In the genomic region with DNA sequence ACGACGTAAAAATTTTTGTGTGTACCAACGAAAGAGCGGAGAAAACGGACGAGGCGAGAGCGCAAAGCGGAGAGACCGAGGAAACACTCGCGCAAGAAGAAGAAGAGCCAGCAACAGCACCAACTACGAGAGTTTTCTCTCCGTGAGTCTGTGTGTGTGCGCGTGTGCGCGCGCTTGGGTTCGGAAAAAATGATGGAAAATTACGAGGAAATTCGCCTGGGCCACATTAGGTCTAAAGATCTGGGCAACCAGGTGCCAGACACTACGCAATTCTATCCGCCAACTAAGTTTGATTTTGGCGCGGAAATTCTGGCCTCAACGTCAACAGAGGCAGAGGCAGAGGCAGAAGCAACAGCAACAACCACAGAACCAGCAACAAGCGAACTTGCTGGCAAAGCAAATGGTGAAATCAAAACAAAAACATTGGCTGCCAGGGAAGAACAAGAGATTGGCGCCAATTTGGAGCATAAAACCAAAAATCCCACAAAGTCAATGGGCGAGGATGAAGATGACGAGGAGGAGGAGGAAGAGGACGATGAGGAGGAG, we compare ENCODE assay signal across 7 fruit fly cellular contexts.
TF ChIP-seq lines count a peak whose summit lies in the region.

A gene (minus strand): TSS at position 271 of the 546 bp plus-strand sequence.

- TF ChIP-seq CTCF in whole organism, embryonic (GFP tag; optimal IDR thresholded peaks at IDR 0.05; lab: Kevin White, UChicago), result no peak

TF ChIP-seq in Kc167, 6 proteins besides CTCF, POLR2A, EP300 and RAD21:
- TF ChIP-seq Sin3A (optimal IDR thresholded peaks at IDR 0.05; lab: Kevin White, UChicago) (no peak), psq (optimal IDR thresholded peaks at IDR 0.05; lab: Kevin White, UChicago) (peak; percentile 65)

TF ChIP-seq in whole organism, 6 proteins besides CTCF, POLR2A, EP300 and RAD21:
- TF ChIP-seq CG8478 (optimal IDR thresholded peaks at IDR 0.05; lab: Kevin White, UChicago) (no peak), psq (optimal IDR thresholded peaks at IDR 0.05; lab: Kevin White, UChicago) (peak; percentile 30)

TF ChIP-seq in whole organism, adult, 20 proteins besides CTCF, POLR2A, EP300 and RAD21 (continues in another document):
- TF ChIP-seq Crg-1 (GFP tag; optimal IDR thresholded peaks at IDR 0.05; lab: Kevin White, UChicago), result no peak
- TF ChIP-seq CG1620 (GFP tag; optimal IDR thresholded peaks at IDR 0.05; lab: Kevin White, UChicago), result no peak
- peak; percentile 37 for TF ChIP-seq Mnt (GFP tag; optimal IDR thresholded peaks at IDR 0.05; lab: Kevin White, UChicago)
- TF ChIP-seq kay (GFP tag; lab: Kevin White, UChicago; ENCODE audit: borderline replicate concordance), result no peak
- no peak for TF ChIP-seq CG7101 (tag; optimal IDR thresholded peaks at IDR 0.05; lab: Kevin White, UChicago)
- TF ChIP-seq cic (GFP tag; optimal IDR thresholded peaks at IDR 0.05; lab: Kevin White, UChicago), result peak; percentile 60
- TF ChIP-seq CG11617 (GFP tag; optimal IDR thresholded peaks at IDR 0.05; lab: Kevin White, UChicago), result no peak
- TF ChIP-seq CG14711 (tag; optimal IDR thresholded peaks at IDR 0.05; lab: Kevin White, UChicago), result no peak
- TF ChIP-seq pad (GFP tag; optimal IDR thresholded peaks at IDR 0.05; lab: Kevin White, UChicago), result no peak
- no peak for TF ChIP-seq ovo (GFP tag; optimal IDR thresholded peaks at IDR 0.05; lab: Kevin White, UChicago)
- TF ChIP-seq tj (GFP tag; optimal IDR thresholded peaks at IDR 0.05; lab: Kevin White, UChicago), result peak; percentile 88
- no peak for TF ChIP-seq Clk (GFP tag; optimal IDR thresholded peaks at IDR 0.05; lab: Kevin White, UChicago)
- no peak for TF ChIP-seq CG5204 (GFP tag; optimal IDR thresholded peaks at IDR 0.05; lab: Kevin White, UChicago)
- no peak for TF ChIP-seq Hr96 (GFP tag; optimal IDR thresholded peaks at IDR 0.05; lab: Kevin White, UChicago)
- TF ChIP-seq CG7045 (GFP tag; optimal IDR thresholded peaks at IDR 0.05; lab: Kevin White, UChicago), result no peak
- no peak for TF ChIP-seq toe (GFP tag; optimal IDR thresholded peaks at IDR 0.05; lab: Kevin White, UChicago)
- no peak for TF ChIP-seq cnc (optimal IDR thresholded peaks at IDR 0.05; lab: Kevin White, UChicago)

TF ChIP-seq in whole organism, embryonic, 481 proteins besides CTCF, POLR2A, EP300 and RAD21 (continues in another document):
- TF ChIP-seq btn (GFP tag; optimal IDR thresholded peaks at IDR 0.05; lab: Kevin White, UChicago), result no peak
- TF ChIP-seq org-1 (GFP tag; optimal IDR thresholded peaks at IDR 0.05; lab: Kevin White, UChicago), result no peak
- no peak for TF ChIP-seq Optix (GFP tag; IDR thresholded peaks at IDR 0.05; lab: Robert Waterston, UW)
- no peak for TF ChIP-seq Drgx (GFP tag; IDR thresholded peaks at IDR 0.05; lab: Robert Waterston, UW)
- no peak for TF ChIP-seq Hey (tag; optimal IDR thresholded peaks at IDR 0.05; lab: Kevin White, UChicago)
- no peak for TF ChIP-seq CG6683 (GFP tag; optimal IDR thresholded peaks at IDR 0.05; lab: Kevin White, UChicago)
- no peak for TF ChIP-seq otp (GFP tag; IDR thresholded peaks at IDR 0.05; lab: Robert Waterston, UW)
- TF ChIP-seq chinmo (GFP tag; IDR thresholded peaks at IDR 0.05; lab: Robert Waterston, UW; ENCODE audit: partially characterized antibody), result peak; percentile 51; the same call in 1 of the 4 replicates
- no peak for TF ChIP-seq Dbx (GFP tag; IDR thresholded peaks at IDR 0.05; lab: Robert Waterston, UW)
- no peak for TF ChIP-seq Usf (GFP tag; optimal IDR thresholded peaks at IDR 0.05; lab: Kevin White, UChicago)
- TF ChIP-seq E2f2 (GFP tag; IDR thresholded peaks at IDR 0.05; lab: Robert Waterston, UW), result no peak
- TF ChIP-seq CG34376 (GFP tag; optimal IDR thresholded peaks at IDR 0.05; lab: Kevin White, UChicago), result peak; percentile 10
- TF ChIP-seq Ravus (GFP tag; IDR thresholded peaks at IDR 0.05; lab: Robert Waterston, UW), result no peak
- TF ChIP-seq Sin3A (optimal IDR thresholded peaks at IDR 0.05; lab: Kevin White, UChicago), result peak; percentile 37
- no peak for TF ChIP-seq CG1602 (GFP tag; optimal IDR thresholded peaks at IDR 0.05; lab: Kevin White, UChicago)
- TF ChIP-seq Max (GFP tag; optimal IDR thresholded peaks at IDR 0.05; lab: Kevin White, UChicago), result peak; percentile 1
- TF ChIP-seq Atf3 (GFP tag; optimal IDR thresholded peaks at IDR 0.05; lab: Kevin White, UChicago), result no peak

TF ChIP-seq in whole organism, prepupa, 60 proteins besides CTCF, POLR2A, EP300 and RAD21:
- TF ChIP-seq fd85E (GFP tag; optimal IDR thresholded peaks at IDR 0.05; lab: Kevin White, UChicago), result peak; percentile 25
- TF ChIP-seq CG6854 (GFP tag; optimal IDR thresholded peaks at IDR 0.05; lab: Kevin White, UChicago), result peak; percentile 22
- TF ChIP-seq CG11294 (GFP tag; IDR thresholded peaks at IDR 0.05; lab: Robert Waterston, UW), result no peak
- TF ChIP-seq Hr38 (GFP tag; optimal IDR thresholded peaks at IDR 0.05; lab: Kevin White, UChicago), result no peak
TF ChIP-seq in whole organism, prepupa: peak in this region for 2.

TF ChIP-seq in whole organism, pupa, 21 proteins besides CTCF, POLR2A, EP300 and RAD21:
- no peak for TF ChIP-seq CG8301 (tag; optimal IDR thresholded peaks at IDR 0.05; lab: Kevin White, UChicago)
- TF ChIP-seq CG34367 (tag; optimal IDR thresholded peaks at IDR 0.05; lab: Kevin White, UChicago), result no peak
- TF ChIP-seq CG12605 (GFP tag; IDR thresholded peaks at IDR 0.05; lab: Robert Waterston, UW), result peak; percentile 17; the same call in 1 of the 2 replicates
- TF ChIP-seq CG14655 (GFP tag; optimal IDR thresholded peaks at IDR 0.05; lab: Kevin White, UChicago), result no peak
- TF ChIP-seq rn (GFP tag; IDR thresholded peaks at IDR 0.05; lab: Robert Waterston, UW), result no peak
- no peak for TF ChIP-seq CG32121 (GFP tag; IDR thresholded peaks at IDR 0.05; lab: Robert Waterston, UW)
- no peak for TF ChIP-seq D1 (tag; optimal IDR thresholded peaks at IDR 0.05; lab: Kevin White, UChicago)

TF ChIP-seq in whole organism, wandering third instar larva, 38 proteins besides CTCF, POLR2A, EP300 and RAD21:
- TF ChIP-seq sage (GFP tag; optimal IDR thresholded peaks at IDR 0.05; lab: Kevin White, UChicago) (no peak), CG32264 (GFP tag; optimal IDR thresholded peaks at IDR 0.05; lab: Kevin White, UChicago) (no peak), HLH106 (tag; optimal IDR thresholded peaks at IDR 0.05; lab: Kevin White, UChicago) (no peak), CrebA (GFP tag; optimal IDR thresholded peaks at IDR 0.05; lab: Kevin White, UChicago; ENCODE audit: borderline replicate concordance) (no peak), Dfd (GFP tag; optimal IDR thresholded peaks at IDR 0.05; lab: Kevin White, UChicago) (no peak), psq (GFP tag; optimal IDR thresholded peaks at IDR 0.05; lab: Kevin White, UChicago) (peak; percentile 99), dl (GFP tag; optimal IDR thresholded peaks at IDR 0.05; lab: Kevin White, UChicago; ENCODE audit: insufficient read depth in 1 of 2, partially characterized antibody in 2 of 2) (peak in 1 of 2 experiments; percentile 9), Dif (GFP tag; optimal IDR thresholded peaks at IDR 0.05; lab: Kevin White, UChicago; ENCODE audit: partially characterized antibody) (peak; percentile 50), Vsx2 (GFP tag; optimal IDR thresholded peaks at IDR 0.05; lab: Kevin White, UChicago; ENCODE audit: partially characterized antibody) (no peak), Sp1 (GFP tag; optimal IDR thresholded peaks at IDR 0.05; lab: Kevin White, UChicago) (no peak), foxo (GFP tag; optimal IDR thresholded peaks at IDR 0.05; lab: Kevin White, UChicago) (no peak), br (GFP tag; optimal IDR thresholded peaks at IDR 0.05; lab: Kevin White, UChicago) (no peak), Jra (GFP tag; optimal IDR thresholded peaks at IDR 0.05; lab: Kevin White, UChicago) (no peak), dsf (GFP tag; optimal IDR thresholded peaks at IDR 0.05; lab: Kevin White, UChicago; ENCODE audit: borderline replicate concordance) (no peak), N (GFP tag; optimal IDR thresholded peaks at IDR 0.05; lab: Kevin White, UChicago) (no peak), Rel (GFP tag; optimal IDR thresholded peaks at IDR 0.05; lab: Kevin White, UChicago) (no peak), Rel (tag; optimal IDR thresholded peaks at IDR 0.05; lab: Kevin White, UChicago) (no peak), woc (GFP tag; optimal IDR thresholded peaks at IDR 0.05; lab: Kevin White, UChicago) (no peak), pan (optimal IDR thresholded peaks at IDR 0.05; lab: Kevin White, UChicago) (no peak), fru (GFP tag; optimal IDR thresholded peaks at IDR 0.05; lab: Kevin White, UChicago) (no peak)
TF ChIP-seq in whole organism, wandering third instar larva: peak in this region for 3.
